Fruit fly (Drosophila melanogaster) whole organism, embryonic: ENCODE measurements around the gene CG14401.

ENCODE experiments used
- Abd-B ChIP-seq: fragments of 200-800 bp; sonication (Bioruptor generic); optimal IDR thresholded peaks from 2 replicates; lab custom pipeline; 2018; ENCODE audit warnings: missing biosample characterization, mild to moderate bottlenecking, missing genetic modification characterization, moderate library complexity
- Bgb ChIP-seq: fragments of 200-800 bp; sonication (Bioruptor generic); IDR thresholded peaks from 2 replicates; pipeline ENCODE4 v1.3.6; 2022; ENCODE audit warnings: missing biosample characterization, missing genetic modification characterization; ENCODE audit not compliant: partially characterized antibody
- CG10209 ChIP-seq: fragments of 200-800 bp; sonication (Bioruptor generic); optimal IDR thresholded peaks from 3 replicates; lab custom pipeline; 2017; ENCODE audit warnings: missing biosample characterization, mild to moderate bottlenecking, missing genetic modification characterization, missing genetic modification reagents
- CG10267 ChIP-seq: fragments of 200-800 bp; sonication (Bioruptor generic); optimal IDR thresholded peaks from 2 replicates; lab custom pipeline; 2018; ENCODE audit warnings: missing biosample characterization, mild to moderate bottlenecking, missing genetic modification characterization, moderate library complexity
- CG11504 ChIP-seq: fragments of 200-800 bp; sonication (Bioruptor generic); optimal IDR thresholded peaks from 3 replicates; lab custom pipeline; 2019; ENCODE audit warnings: missing biosample characterization, mild to moderate bottlenecking, missing genetic modification characterization, moderate library complexity
- CG12942 ChIP-seq: fragments of 200-800 bp; sonication (Bioruptor generic); optimal IDR thresholded peaks from 3 replicates; lab custom pipeline; 2016; ENCODE audit warnings: missing biosample characterization, missing genetic modification characterization
- CG14014 ChIP-seq: fragments of 200-800 bp; sonication (Bioruptor generic); IDR thresholded peaks from 2 replicates; pipeline ENCODE4 v1.3.6; 2022; ENCODE audit warnings: missing biosample characterization, missing genetic modification characterization
- CG15514 ChIP-seq: fragments of 200-800 bp; sonication (Bioruptor generic); optimal IDR thresholded peaks from 3 replicates; lab custom pipeline; 2017; ENCODE audit warnings: missing biosample characterization, missing genetic modification characterization, mild to moderate bottlenecking, moderate library complexity, missing genetic modification reagents
- CG18599 ChIP-seq: fragments of 200-800 bp; sonication (Bioruptor generic); optimal IDR thresholded peaks from 3 replicates; lab custom pipeline; 2017; ENCODE audit warnings: missing biosample characterization, missing genetic modification characterization, mild to moderate bottlenecking, moderate library complexity, missing genetic modification reagents
- CG2120 ChIP-seq: fragments of 200-800 bp; sonication (Bioruptor generic); optimal IDR thresholded peaks from 3 replicates; lab custom pipeline; 2016; ENCODE audit warnings: missing biosample characterization, missing genetic modification characterization
- CG30403 ChIP-seq: fragments of 200-800 bp; sonication (Bioruptor generic); optimal IDR thresholded peaks from 3 replicates; lab custom pipeline; 2016; ENCODE audit warnings: missing biosample characterization, missing genetic modification characterization
- CG30431 ChIP-seq: fragments of 200-800 bp; sonication (Bioruptor generic); optimal IDR thresholded peaks from 2 replicates; lab custom pipeline; 2017; ENCODE audit warnings: missing biosample characterization, missing genetic modification characterization
- CG31224 ChIP-seq: fragments of 200-800 bp; sonication (Bioruptor generic); IDR thresholded peaks from 2 replicates; pipeline ENCODE4 v1.3.6; 2022; ENCODE audit warnings: missing biosample characterization, missing genetic modification characterization
- CG3407 ChIP-seq: fragments of 200-800 bp; sonication (Bioruptor generic); optimal IDR thresholded peaks from 2 replicates; lab custom pipeline; 2018; ENCODE audit warnings: missing biosample characterization, mild to moderate bottlenecking, missing genetic modification characterization
- CG4360 ChIP-seq: fragments of 200-800 bp; sonication (Bioruptor generic); IDR thresholded peaks from 2 replicates; pipeline ENCODE4 v1.3.6; 2022; ENCODE audit warnings: missing biosample characterization, missing genetic modification characterization
- CG4424 ChIP-seq: fragments of 200-800 bp; sonication (Bioruptor generic); optimal IDR thresholded peaks from 3 replicates; lab custom pipeline; 2016; ENCODE audit warnings: missing biosample characterization, missing genetic modification characterization
- CG9932 ChIP-seq: fragments of 200-800 bp; sonication (Bioruptor generic); IDR thresholded peaks from 2 replicates; pipeline ENCODE4 v1.3.6; 2022; ENCODE audit warnings: missing biosample characterization, missing genetic modification characterization
- Chrac-16 ChIP-seq: fragments of 200-800 bp; sonication (Bioruptor generic); optimal IDR thresholded peaks from 3 replicates; lab custom pipeline; 2016; ENCODE audit warnings: missing biosample characterization, missing genetic modification characterization
- Dll ChIP-seq: fragments of 200-800 bp; sonication (Bioruptor generic); IDR thresholded peaks from 4 replicates; pipeline ENCODE4 v1.3.6; 2022; ENCODE audit warnings: missing biosample characterization, missing genetic modification characterization; ENCODE audit not compliant: partially characterized antibody
- Fer1 ChIP-seq: fragments of 200-800 bp; sonication (Bioruptor generic); optimal IDR thresholded peaks from 2 replicates; lab custom pipeline; 2017; ENCODE audit warnings: missing biosample characterization, mild to moderate bottlenecking, missing genetic modification characterization
- Hr51 ChIP-seq, 2 experiments: fragments of 200-800 bp; sonication (Bioruptor generic); optimal IDR thresholded peaks; 2 replicates in 1 of 2; 3 replicates in 1 of 2; lab custom pipeline; 2016 to 2018; ENCODE audit warnings: missing biosample characterization in 2 of 2, missing genetic modification characterization in 2 of 2, mild to moderate bottlenecking in 1 of 2, moderate library complexity in 1 of 2
- MTF-1 ChIP-seq: fragments of 200-800 bp; sonication (Bioruptor generic); optimal IDR thresholded peaks from 2 replicates; lab custom pipeline; 2018; ENCODE audit warnings: missing biosample characterization, mild to moderate bottlenecking, missing genetic modification characterization, borderline replicate concordance
- Mad ChIP-seq: fragments of 200-800 bp; sonication (Bioruptor generic); optimal IDR thresholded peaks from 2 replicates; lab custom pipeline; 2016; ENCODE audit warnings: missing biosample characterization, missing genetic modification characterization
- Ravus ChIP-seq: fragments of 200-800 bp; sonication (Bioruptor generic); IDR thresholded peaks from 2 replicates; pipeline ENCODE4 v1.3.6; 2022; ENCODE audit warnings: missing biosample characterization, missing genetic modification characterization
- Sry-δ ChIP-seq: fragments of 200-800 bp; sonication (Bioruptor generic); optimal IDR thresholded peaks from 2 replicates; lab custom pipeline; 2016; ENCODE audit warnings: missing biosample characterization, missing genetic modification characterization
- Usf ChIP-seq: fragments of 200-800 bp; sonication (Bioruptor generic); optimal IDR thresholded peaks from 2 replicates; lab custom pipeline; 2017; ENCODE audit warnings: missing genotype, missing biosample characterization, missing genetic modification characterization
- abd-A ChIP-seq: fragments of 200-800 bp; sonication (Bioruptor generic); optimal IDR thresholded peaks from 3 replicates; lab custom pipeline; 2019; ENCODE audit warnings: missing biosample characterization, mild to moderate bottlenecking, missing genetic modification characterization, moderate library complexity
- ash1 ChIP-seq: fragments of 200-800 bp; sonication (Bioruptor generic); optimal IDR thresholded peaks from 2 replicates; lab custom pipeline; 2018; ENCODE audit warnings: missing biosample characterization, mild to moderate bottlenecking, missing genetic modification characterization
- cas ChIP-seq: fragments of 200-800 bp; sonication (Bioruptor generic); IDR thresholded peaks from 2 replicates; pipeline ENCODE4 v1.3.6; 2022; ENCODE audit warnings: missing biosample characterization, missing genetic modification characterization
- exex ChIP-seq: fragments of 200-800 bp; sonication (Bioruptor generic); optimal IDR thresholded peaks from 4 replicates; lab custom pipeline; 2018; ENCODE audit warnings: missing biosample characterization, mild to moderate bottlenecking, missing genetic modification characterization, moderate library complexity
- fd96Cb ChIP-seq: fragments of 200-800 bp; sonication (Bioruptor generic); optimal IDR thresholded peaks from 2 replicates; lab custom pipeline; 2018; ENCODE audit warnings: missing biosample characterization, mild to moderate bottlenecking, missing genetic modification characterization, moderate library complexity
- gem ChIP-seq: fragments of 200-800 bp; sonication (Bioruptor generic); optimal IDR thresholded peaks from 2 replicates; lab custom pipeline; 2019; ENCODE audit warnings: missing biosample characterization, mild to moderate bottlenecking, missing genetic modification characterization, moderate library complexity
- hbn ChIP-seq: fragments of 200-800 bp; sonication (Bioruptor generic); IDR thresholded peaks from 2 replicates; pipeline ENCODE4 v1.3.6; 2022; ENCODE audit warnings: missing biosample characterization, missing genetic modification characterization; ENCODE audit not compliant: partially characterized antibody
- knrl ChIP-seq: fragments of 200-800 bp; sonication (Bioruptor generic); IDR thresholded peaks from 3 replicates; pipeline ENCODE4 v1.3.6; 2022; ENCODE audit warnings: missing biosample characterization, missing genetic modification characterization; ENCODE audit not compliant: partially characterized antibody
- lab ChIP-seq: fragments of 200-800 bp; sonication (Bioruptor generic); optimal IDR thresholded peaks from 3 replicates; lab custom pipeline; 2017; ENCODE audit warnings: missing biosample characterization, missing genetic modification characterization, mild to moderate bottlenecking, moderate library complexity, missing genetic modification reagents
- mirr ChIP-seq: fragments of 200-800 bp; sonication (Bioruptor generic); optimal IDR thresholded peaks from 3 replicates; lab custom pipeline; 2018; ENCODE audit warnings: missing biosample characterization, mild to moderate bottlenecking, missing genetic modification characterization
- oc ChIP-seq: fragments of 200-800 bp; sonication (Bioruptor generic); optimal IDR thresholded peaks from 2 replicates; lab custom pipeline; 2018; ENCODE audit warnings: missing biosample characterization, mild to moderate bottlenecking, missing genetic modification characterization, moderate library complexity
- otp ChIP-seq: fragments of 200-800 bp; sonication (Bioruptor generic); IDR thresholded peaks from 3 replicates; pipeline ENCODE4, ENCODE4 v1.3.6; 2022; ENCODE audit warnings: missing biosample characterization, missing genetic modification characterization
- ranshi ChIP-seq: fragments of 200-800 bp; sonication (Bioruptor generic); IDR thresholded peaks from 2 replicates; pipeline ENCODE4 v1.3.6; 2022; ENCODE audit warnings: missing biosample characterization, missing genetic modification characterization
- sd ChIP-seq: fragments of 200-800 bp; sonication (Bioruptor generic); optimal IDR thresholded peaks from 3 replicates; lab custom pipeline; 2018; ENCODE audit warnings: missing biosample characterization, mild to moderate bottlenecking, missing genetic modification characterization, moderate library complexity
- tio ChIP-seq: fragments of 200-800 bp; sonication (Bioruptor generic); optimal IDR thresholded peaks from 2 replicates; lab custom pipeline; 2017; ENCODE audit warnings: missing biosample characterization, missing genetic modification characterization, inconsistent platforms
- wdn ChIP-seq: fragments of 200-800 bp; sonication (Bioruptor generic); IDR thresholded peaks from 2 replicates; pipeline ENCODE4 v1.3.6; 2022; ENCODE audit warnings: missing biosample characterization, missing genetic modification characterization
- zen2 ChIP-seq: fragments of 200-800 bp; sonication (Bioruptor generic); IDR thresholded peaks from 3 replicates; pipeline ENCODE4 v1.3.6; 2022; ENCODE audit warnings: missing biosample characterization, missing genetic modification characterization; ENCODE audit not compliant: partially characterized antibody

Gene CG14401

dm6 chr2L:20823196-20824105, 46.2 kb upstream of the CG14401 start (continued):
- TF ChIP-seq CG31224 (peak; percentile 100), lab (GFP tag; lab: Kevin White, UChicago) (peak; percentile 49), otp (GFP tag; lab: Robert Waterston, UW) (peak; percentile 44; the same call in 1 of the 3 replicates), wdn (no peak), CG30431 (GFP tag; lab: Kevin White, UChicago) (no peak), CG2120 (GFP tag; lab: Kevin White, UChicago) (peak; percentile 1), CG18599 (GFP tag; lab: Kevin White, UChicago) (peak; percentile 33), CG30403 (GFP tag; lab: Kevin White, UChicago) (peak; percentile 42), mirr (GFP tag; lab: Kevin White, UChicago) (peak; percentile 58), oc (tag; lab: Kevin White, UChicago) (peak; percentile 54), Usf (GFP tag; lab: Kevin White, UChicago) (no peak), Mad (no peak), CG14014 (GFP tag; lab: Robert Waterston, UW) (peak; percentile 48; the same call in 1 of the 2 replicates), Chrac-16 (GFP tag; lab: Kevin White, UChicago) (no peak), Ravus (GFP tag; lab: Robert Waterston, UW) (no peak), MTF-1 (GFP tag; lab: Kevin White, UChicago) (peak; percentile 31), CG12942 (GFP tag; lab: Kevin White, UChicago) (peak; percentile 16), CG4424 (peak; percentile 32), Abd-B (GFP tag; lab: Kevin White, UChicago) (no peak), CG11504 (tag; lab: Kevin White, UChicago) (peak; percentile 50), knrl (GFP tag; lab: Robert Waterston, UW) (peak; percentile 40; the same call in 2 of the 3 replicates), hbn (GFP tag; lab: Robert Waterston, UW) (peak; percentile 36; the same call in 1 of the 2 replicates), Fer1 (GFP tag; lab: Kevin White, UChicago) (peak; percentile 15), CG15514 (GFP tag; lab: Kevin White, UChicago) (peak; percentile 69), sd (peak; percentile 96), cas (GFP tag; lab: Robert Waterston, UW) (no peak), CG4360 (0 out of 2 replicates have a peak, but pooled peaks have one; percentile 31), Hr51 (GFP tag; optimal IDR thresholded peaks at IDR 0.05; lab: Kevin White, UChicago) (peak in 1 of 2 experiments; percentile 24), Dll (GFP tag; lab: Robert Waterston, UW) (peak; percentile 49; the same call in 2 of the 4 replicates), CG10209 (GFP tag; lab: Kevin White, UChicago) (no peak), zen2 (GFP tag; lab: Robert Waterston, UW) (peak; percentile 61; the same call in 2 of the 3 replicates), CG10267 (tag; lab: Kevin White, UChicago) (peak; percentile 4), abd-A (tag; lab: Kevin White, UChicago) (peak; percentile 89), ash1 (GFP tag; lab: Kevin White, UChicago) (no peak), tio (GFP tag; lab: Kevin White, UChicago) (peak; percentile 37), ranshi (GFP tag; lab: Robert Waterston, UW) (no peak), gem (tag; lab: Kevin White, UChicago) (peak; percentile 63), Bgb (GFP tag; lab: Robert Waterston, UW) (peak; percentile 62; the same call in 1 of the 2 replicates), CG9932 (GFP tag; lab: Robert Waterston, UW) (peak; percentile 45), Sry-δ (GFP tag; lab: Kevin White, UChicago) (peak; percentile 12), CG3407 (no peak), fd96Cb (tag; lab: Kevin White, UChicago) (peak; percentile 1), exex (tag; lab: Kevin White, UChicago) (peak; percentile 54)
- TF ChIP-seq, all 482 proteins: peak for 182
